Worm (Caenorhabditis elegans) whole organism, late embryonic: ENCODE measurements around the gene mig-10.
A peak's percentile ranks its signal among the peaks of the same experiment; 100 is the strongest.

Source experiments
- K02D7.2 ChIP-seq: sonication (generic microtip); optimal IDR thresholded peaks from 2 replicates; lab custom pipeline; 2017; ENCODE audit warnings: mild to moderate bottlenecking, missing genetic modification characterization, missing compliant biosample characterization
- ceh-31 ChIP-seq: sonication (generic microtip); optimal IDR thresholded peaks from 2 replicates; lab custom pipeline; 2016; ENCODE audit warnings: missing genetic modification characterization, missing compliant biosample characterization
- ceh-9 ChIP-seq: sonication (generic microtip); optimal IDR thresholded peaks from 2 replicates; lab custom pipeline; 2016; ENCODE audit warnings: mild to moderate bottlenecking, missing genetic modification characterization, inconsistent platforms, missing compliant biosample characterization
- lin-11 ChIP-seq: fragments of 200-800 bp; sonication (Bioruptor generic); optimal IDR thresholded peaks from 2 replicates; lab custom pipeline; 2018; ENCODE audit warnings: mild to moderate bottlenecking, missing genetic modification characterization, missing compliant biosample characterization
- nhr-11 ChIP-seq: fragments of 150-350 bp; optimal IDR thresholded peaks from 2 replicates; lab custom pipeline; 2014; ENCODE audit warnings: missing biosample characterization, missing genetic modification characterization
- pag-3 ChIP-seq: sonication (generic microtip); optimal IDR thresholded peaks from 2 replicates; lab custom pipeline; 2016; ENCODE audit warnings: missing compliant biosample characterization, missing genetic modification characterization, borderline replicate concordance
- pha-4 ChIP-seq: fragments of 150-350 bp; optimal IDR thresholded peaks from 2 replicates; lab custom pipeline; 2018; ENCODE audit warnings: missing biosample characterization, missing genetic modification reagents, missing genetic modification characterization
- ttx-3 ChIP-seq: sonication (generic microtip); optimal IDR thresholded peaks from 2 replicates; lab custom pipeline; 2016; ENCODE audit warnings: missing genetic modification reagents, missing genetic modification characterization, missing compliant biosample characterization
- unc-42 ChIP-seq: sonication (generic microtip); optimal IDR thresholded peaks from 2 replicates; lab custom pipeline; 2016; ENCODE audit warnings: missing genotype, missing genetic modification characterization, missing compliant biosample characterization

ce11 chrIII:8279567-8279966 is 666 bp downstream of the mig-10 start:
- TF ChIP-seq ceh-31 (tag; lab: Kevin White, UChicago) (no peak), nhr-11 (tag; lab: Kevin White, UChicago) (no peak), pha-4 (tag; lab: Kevin White, UChicago) (no peak), ttx-3 (tag; lab: Kevin White, UChicago) (no peak), pag-3 (no peak), K02D7.2 (tag; lab: Kevin White, UChicago) (no peak), ceh-9 (tag; lab: Kevin White, UChicago) (no peak), lin-11 (tag; lab: Kevin White, UChicago) (no peak), unc-42 (tag; lab: Kevin White, UChicago) (peak; percentile 55)
